Fruit fly (Drosophila melanogaster) S2 (cell line): ENCODE measurements around the gene Acyp.
A peak's percentile ranks its signal among the peaks of the same experiment; 100 is the strongest.

Experiments used
- CG8478 ChIP-seq: fragments of >200 bp; optimal IDR thresholded peaks from 2 replicates; lab custom pipeline; 2018
- CTCF ChIP-seq, 2 experiments: fragments of >200 bp; optimal IDR thresholded peaks; 2 replicates each; lab custom pipeline; 2018

Acyp gene

dm6 chr2L:13900111-13900930 is 11.6 kb upstream of the Acyp start:
- TF ChIP-seq CTCF (optimal IDR thresholded peaks at IDR 0.05; lab: Kevin White, UChicago) (no peak), CG8478 (lab: Kevin White, UChicago) (no peak)

DNA sequence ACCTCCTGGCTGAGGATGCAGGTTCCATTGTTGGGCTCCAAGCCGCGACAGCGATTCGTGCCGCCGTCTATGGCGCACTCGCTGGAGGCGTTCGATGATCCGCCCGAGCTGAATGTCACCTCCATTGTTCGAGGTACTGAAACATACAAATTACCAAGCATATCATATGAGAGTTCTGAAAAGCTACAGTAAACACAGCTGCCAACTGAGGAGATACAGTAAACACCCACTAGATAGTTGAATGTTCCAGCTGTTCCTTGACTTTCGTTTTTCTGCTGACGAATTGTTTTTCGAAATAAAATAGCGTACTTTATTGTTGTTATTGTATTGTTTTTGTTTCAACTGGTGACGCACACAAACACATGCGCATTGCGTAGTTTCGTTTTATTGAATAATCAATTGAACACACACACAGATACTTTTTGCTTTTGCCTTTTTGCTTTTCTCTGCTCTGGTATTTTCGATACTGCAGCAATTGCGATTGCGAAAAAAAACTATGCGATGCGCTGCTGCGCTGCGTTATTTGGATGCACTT is 8.0 kb upstream of the Acyp start:
- TF ChIP-seq CTCF (optimal IDR thresholded peaks at IDR 0.05; lab: Kevin White, UChicago) (no peak), CG8478 (lab: Kevin White, UChicago) (no peak)

- TF ChIP-seq CG8478 (lab: Kevin White, UChicago), result no peak
- peak; percentile 32 to 51 for TF ChIP-seq CTCF (optimal IDR thresholded peaks at IDR 0.05; lab: Kevin White, UChicago)
Measured at dm6 chr2L:13904331-13904911, 7.5 kb upstream of the Acyp start, which contains the start of gene Smg5. Smg5 (minus strand) TSS chr2L:13904661.

dm6 chr2L:13905072-13905847 is 6.6 kb upstream of the Acyp start, which contains the start of gene Ance:
Ance (plus strand) TSS chr2L:13905645.
- TF ChIP-seq CG8478 (lab: Kevin White, UChicago) (no peak), CTCF (optimal IDR thresholded peaks at IDR 0.05; lab: Kevin White, UChicago) (no peak)

DNA sequence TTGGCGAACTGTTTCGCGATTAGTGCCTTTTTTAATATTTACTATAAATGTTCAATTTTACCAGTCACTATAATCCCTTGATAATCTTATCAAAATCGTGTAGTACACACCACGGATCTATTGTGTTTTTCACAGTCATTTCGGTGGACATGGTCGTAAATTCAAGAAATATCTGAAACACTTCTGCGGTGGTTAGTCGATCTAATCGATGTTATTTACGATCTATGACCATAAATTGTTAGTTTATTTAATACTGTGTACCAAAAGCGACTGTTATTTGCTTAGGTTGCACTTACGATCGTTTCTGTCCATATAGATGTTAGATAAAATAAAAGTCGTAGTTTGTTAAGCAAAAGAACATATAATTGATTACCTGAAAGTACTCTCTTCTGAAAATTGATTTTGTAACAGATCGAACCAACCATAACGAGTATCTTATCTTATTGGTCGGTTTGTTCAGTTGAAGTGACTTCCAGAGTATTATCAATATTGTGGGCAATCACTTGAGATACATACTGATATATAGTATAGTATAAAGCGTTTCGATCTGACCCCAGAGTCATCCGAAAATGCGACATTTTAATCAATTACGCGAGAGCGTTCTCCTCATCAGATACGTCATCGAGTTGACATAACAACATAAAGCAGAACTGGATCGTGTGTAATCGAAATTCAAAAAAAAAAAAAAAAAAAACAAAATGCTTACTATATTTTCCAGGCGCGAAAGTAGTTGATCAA is 5.9 kb upstream of the Acyp start:
- TF ChIP-seq CTCF (optimal IDR thresholded peaks at IDR 0.05; lab: Kevin White, UChicago), result no peak
- TF ChIP-seq CG8478 (lab: Kevin White, UChicago), result no peak

dm6 chr2L:13909033-13909432 is 2.9 kb upstream of the Acyp start, which contains the start of gene Ance-2:
Ance-2 (plus strand) TSS chr2L:13909333.
- TF ChIP-seq CG8478 (lab: Kevin White, UChicago) (no peak), CTCF (optimal IDR thresholded peaks at IDR 0.05; lab: Kevin White, UChicago) (no peak)

dm6 chr2L:13914425-13914824 is 2.5 kb downstream of the Acyp start, which contains the start of gene Ance-3:
Ance-3 (plus strand) TSS chr2L:13914725.
- TF ChIP-seq CG8478 (lab: Kevin White, UChicago) (no peak), CTCF (optimal IDR thresholded peaks at IDR 0.05; lab: Kevin White, UChicago) (no peak)

DNA sequence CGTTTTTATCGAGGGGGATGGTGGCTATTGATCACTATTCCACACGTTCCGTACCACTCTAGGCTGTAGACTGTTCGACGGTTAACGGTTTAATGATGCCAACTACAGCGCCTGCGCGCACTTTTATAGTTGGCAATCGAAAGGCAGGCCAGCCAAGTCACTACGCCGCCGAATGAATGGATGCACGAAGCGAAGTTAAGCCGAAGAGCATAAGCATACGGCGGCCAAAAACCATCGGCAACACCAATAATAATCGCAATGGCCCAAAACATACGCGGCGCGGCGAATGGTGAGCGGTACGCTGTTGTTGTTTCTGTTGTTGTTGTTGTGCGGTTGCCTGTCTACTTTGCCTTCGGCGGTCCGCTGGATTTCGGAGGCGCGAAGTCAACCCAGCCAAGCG is 11.6 kb downstream of the Acyp start, which contains the start of gene Vajk1:
TSS of gene Vajk1 (minus strand) at position 101 of the 400 bp plus-strand sequence.
- no peak for TF ChIP-seq CG8478 (lab: Kevin White, UChicago)
- TF ChIP-seq CTCF (optimal IDR thresholded peaks at IDR 0.05; lab: Kevin White, UChicago), result no peak

DNA sequence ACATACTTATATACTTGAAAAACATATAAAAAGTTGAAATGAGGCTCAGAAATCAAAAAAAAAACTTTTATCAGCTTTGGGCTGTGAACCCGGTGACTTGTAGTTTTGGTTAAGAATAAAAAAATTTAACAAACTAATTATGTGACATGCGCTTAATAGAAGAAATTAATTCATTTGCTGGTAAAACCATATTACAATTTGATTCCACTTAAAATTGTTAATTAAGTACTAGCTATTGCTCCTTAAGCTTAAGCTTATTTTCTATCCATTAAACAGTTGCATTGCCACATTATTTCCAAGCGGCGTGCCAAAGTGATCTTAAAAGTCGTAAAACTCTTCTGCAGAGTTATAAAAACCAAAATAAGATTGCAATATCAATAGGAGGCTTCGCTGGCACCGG is 12.1 kb downstream of the Acyp start:
- TF ChIP-seq CG8478 (lab: Kevin White, UChicago) (no peak), CTCF (optimal IDR thresholded peaks at IDR 0.05; lab: Kevin White, UChicago) (no peak)

dm6 chr2L:13925699-13926098 is 13.8 kb downstream of the Acyp start:
- TF ChIP-seq CG8478 (lab: Kevin White, UChicago) (no peak), CTCF (optimal IDR thresholded peaks at IDR 0.05; lab: Kevin White, UChicago) (no peak)

DNA sequence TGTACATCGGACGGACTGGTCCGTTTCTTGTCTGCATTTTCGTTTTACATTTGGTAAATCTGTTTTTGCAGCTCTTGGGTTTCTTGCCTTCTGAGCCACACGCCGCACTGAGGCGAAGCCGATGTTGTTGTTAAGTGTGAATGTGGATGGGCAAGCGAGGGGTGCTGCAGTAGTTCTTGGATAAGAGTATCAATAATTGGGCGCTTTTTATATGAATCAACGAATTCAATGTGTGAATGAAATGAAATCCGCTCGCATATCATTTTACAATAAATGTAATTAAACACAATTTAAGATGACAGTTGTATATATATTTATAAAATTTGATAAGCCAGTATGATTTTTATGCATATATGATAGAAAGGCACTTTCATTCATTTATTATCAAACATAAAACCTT is 16.6 kb downstream of the Acyp start:
- TF ChIP-seq CTCF (optimal IDR thresholded peaks at IDR 0.05; lab: Kevin White, UChicago) (no peak), CG8478 (lab: Kevin White, UChicago) (no peak)

dm6 chr2L:13931318-13931717 is 19.4 kb downstream of the Acyp start, which contains the start of gene CG42711:
CG42711 (minus strand) TSS chr2L:13931362.
- TF ChIP-seq CTCF (optimal IDR thresholded peaks at IDR 0.05; lab: Kevin White, UChicago), result no peak
- no peak for TF ChIP-seq CG8478 (lab: Kevin White, UChicago)

dm6 chr2L:13934542-13935065 is 22.7 kb downstream of the Acyp start, which contains the start of gene Vajk2:
Vajk2 (minus strand) TSS chr2L:13934692.
- TF ChIP-seq CTCF (optimal IDR thresholded peaks at IDR 0.05; lab: Kevin White, UChicago) (no peak), CG8478 (lab: Kevin White, UChicago) (no peak)
